Fruit fly (Drosophila melanogaster) whole organism, embryonic: Measurements from ENCODE around the gene dbf.

Experiments
- Bgb ChIP-seq: fragments of 200-800 bp; sonication (Bioruptor generic); IDR thresholded peaks from 2 replicates; pipeline ENCODE4 v1.3.6; 2022; ENCODE audit warnings: missing biosample characterization, missing genetic modification characterization; ENCODE audit not compliant: partially characterized antibody
- Blimp-1 ChIP-seq: fragments of 200-800 bp; sonication (Bioruptor generic); optimal IDR thresholded peaks from 3 replicates; lab custom pipeline; 2018; ENCODE audit warnings: missing biosample characterization, missing genetic modification characterization, mild to moderate bottlenecking, moderate library complexity, missing genetic modification reagents
- CG1024 ChIP-seq: fragments of 200-800 bp; sonication (Bioruptor generic); IDR thresholded peaks from 2 replicates; pipeline ENCODE4 v1.3.6; 2022; ENCODE audit warnings: missing biosample characterization, missing genetic modification characterization
- CG10462 ChIP-seq: fragments of 200-800 bp; sonication (Bioruptor generic); optimal IDR thresholded peaks from 2 replicates; lab custom pipeline; 2016; ENCODE audit warnings: missing biosample characterization, missing genetic modification characterization
- CG11504 ChIP-seq: fragments of 200-800 bp; sonication (Bioruptor generic); optimal IDR thresholded peaks from 3 replicates; lab custom pipeline; 2019; ENCODE audit warnings: missing biosample characterization, mild to moderate bottlenecking, missing genetic modification characterization, moderate library complexity
- CG1233 ChIP-seq: fragments of 200-800 bp; sonication (Bioruptor generic); optimal IDR thresholded peaks from 4 replicates; lab custom pipeline; 2018; ENCODE audit warnings: missing biosample characterization, mild to moderate bottlenecking, missing genetic modification characterization
- CG13287 ChIP-seq: fragments of 200-800 bp; sonication (Bioruptor generic); IDR thresholded peaks from 2 replicates; pipeline ENCODE4 v1.3.6; 2022; ENCODE audit warnings: missing biosample characterization, missing genetic modification characterization; ENCODE audit not compliant: partially characterized antibody
- CG14014 ChIP-seq: fragments of 200-800 bp; sonication (Bioruptor generic); IDR thresholded peaks from 2 replicates; pipeline ENCODE4 v1.3.6; 2022; ENCODE audit warnings: missing biosample characterization, missing genetic modification characterization
- CG14667 ChIP-seq: fragments of 200-800 bp; sonication (Bioruptor generic); IDR thresholded peaks from 2 replicates; pipeline ENCODE4 v1.3.6; 2022; ENCODE audit warnings: missing biosample characterization, missing genetic modification characterization
- CG15696 ChIP-seq: fragments of 200-800 bp; sonication (Bioruptor generic); optimal IDR thresholded peaks from 2 replicates; lab custom pipeline; 2019; ENCODE audit warnings: missing biosample characterization, mild to moderate bottlenecking, missing genetic modification characterization, moderate library complexity
- CG16863 ChIP-seq: fragments of 200-800 bp; sonication (Bioruptor generic); optimal IDR thresholded peaks from 3 replicates; lab custom pipeline; 2016; ENCODE audit warnings: missing biosample characterization, missing genetic modification characterization
- CG17186 ChIP-seq: fragments of 200-800 bp; sonication (Bioruptor generic); optimal IDR thresholded peaks from 3 replicates; lab custom pipeline; 2017; ENCODE audit warnings: missing biosample characterization, missing genetic modification reagents, missing genetic modification characterization
- CG18262 ChIP-seq: fragments of 200-800 bp; optimal IDR thresholded peaks from 3 replicates; lab custom pipeline; 2019; ENCODE audit warnings: missing biosample characterization, mild to moderate bottlenecking, missing genetic modification characterization, moderate library complexity
- CG2199 ChIP-seq: fragments of 200-800 bp; sonication (Bioruptor generic); IDR thresholded peaks from 3 replicates; pipeline ENCODE4 v1.3.6; 2022; ENCODE audit warnings: missing biosample characterization, missing genetic modification characterization
- CG2889 ChIP-seq: fragments of 200-800 bp; sonication (Bioruptor generic); IDR thresholded peaks from 3 replicates; pipeline ENCODE4 v1.3.6; 2022; ENCODE audit warnings: missing biosample characterization, missing genetic modification characterization
- CG32772 ChIP-seq: fragments of 200-800 bp; sonication (Bioruptor generic); IDR thresholded peaks from 2 replicates; pipeline ENCODE4 v1.3.6; 2022; ENCODE audit warnings: missing biosample characterization, missing genetic modification characterization
- CG4328 ChIP-seq: fragments of 200-800 bp; sonication (Bioruptor generic); optimal IDR thresholded peaks from 3 replicates; lab custom pipeline; 2017; ENCODE audit warnings: missing biosample characterization, missing genetic modification reagents, missing genetic modification characterization
- CG4854 ChIP-seq: fragments of 200-800 bp; sonication (Bioruptor generic); optimal IDR thresholded peaks from 2 replicates; lab custom pipeline; 2016; ENCODE audit warnings: missing biosample characterization, missing genetic modification characterization, inconsistent platforms
- CG7357 ChIP-seq: fragments of 200-800 bp; sonication (Bioruptor generic); IDR thresholded peaks from 3 replicates; pipeline ENCODE4 v1.3.6; 2022; ENCODE audit warnings: missing biosample characterization, missing genetic modification characterization
- CTCF ChIP-seq: fragments of 200-800 bp; sonication (Bioruptor generic); optimal IDR thresholded peaks from 2 replicates; lab custom pipeline; 2017; ENCODE audit warnings: missing biosample characterization, mild to moderate bottlenecking, missing genetic modification characterization, moderate library complexity
- Doc2 ChIP-seq: fragments of 200-800 bp; sonication (Bioruptor generic); IDR thresholded peaks from 2 replicates; pipeline ENCODE4 v1.3.6; 2022; ENCODE audit warnings: missing biosample characterization, missing genetic modification characterization
- Drgx ChIP-seq: fragments of 200-800 bp; sonication (Bioruptor generic); IDR thresholded peaks from 2 replicates; pipeline ENCODE4 v1.3.6; 2022; ENCODE audit warnings: missing biosample characterization, missing genetic modification characterization
- HHEX ChIP-seq: fragments of 200-800 bp; sonication (Bioruptor generic); optimal IDR thresholded peaks from 3 replicates; lab custom pipeline; 2017; ENCODE audit warnings: missing biosample characterization, mild to moderate bottlenecking, missing genetic modification characterization, missing genetic modification reagents
- Hmr ChIP-seq: fragments of 200-800 bp; sonication (Bioruptor generic); optimal IDR thresholded peaks from 3 replicates; lab custom pipeline; 2017; ENCODE audit warnings: mild to moderate bottlenecking, missing biosample characterization, missing genetic modification reagents, missing genetic modification characterization
- Myb ChIP-seq: fragments of 200-800 bp; sonication (Bioruptor generic); optimal IDR thresholded peaks from 2 replicates; lab custom pipeline; 2016; ENCODE audit warnings: missing biosample characterization, missing genetic modification characterization
- Ravus ChIP-seq: fragments of 200-800 bp; sonication (Bioruptor generic); IDR thresholded peaks from 2 replicates; pipeline ENCODE4 v1.3.6; 2022; ENCODE audit warnings: missing biosample characterization, missing genetic modification characterization
- Sin3A ChIP-seq: fragments of >200 bp; optimal IDR thresholded peaks from 2 replicates; lab custom pipeline; 2018
- Tbp ChIP-seq: fragments of >200 bp; optimal IDR thresholded peaks from 2 replicates; lab custom pipeline; 2018; ENCODE audit warnings: missing biosample characterization, missing genetic modification characterization
- amos ChIP-seq: fragments of 200-800 bp; sonication (Bioruptor generic); IDR thresholded peaks from 2 replicates; pipeline ENCODE4 v1.3.6; 2022; ENCODE audit warnings: missing biosample characterization, missing genetic modification characterization; ENCODE audit not compliant: partially characterized antibody
- bcd ChIP-seq: fragments of 200-800 bp; sonication (Bioruptor generic); optimal IDR thresholded peaks from 2 replicates; lab custom pipeline; 2017; ENCODE audit warnings: missing biosample characterization, mild to moderate bottlenecking, missing genetic modification characterization
- bsh ChIP-seq, 2 experiments: fragments of 200-800 bp; sonication (Bioruptor generic); optimal IDR thresholded peaks; 2 replicates each; lab custom pipeline; 2017 to 2018; ENCODE audit warnings: mild to moderate bottlenecking in 2 of 2, missing biosample characterization in 2 of 2, missing genetic modification characterization in 2 of 2, moderate library complexity in 1 of 2
- cato ChIP-seq: fragments of 200-800 bp; sonication (Bioruptor generic); optimal IDR thresholded peaks from 2 replicates; lab custom pipeline; 2016; ENCODE audit warnings: missing biosample characterization, missing genetic modification characterization, borderline replicate concordance
- danr ChIP-seq: fragments of 200-800 bp; sonication (Bioruptor generic); IDR thresholded peaks from 2 replicates; pipeline ENCODE4 v1.3.6; 2022; ENCODE audit warnings: missing biosample characterization, missing genetic modification characterization
- emc ChIP-seq: fragments of 200-800 bp; sonication (Bioruptor generic); optimal IDR thresholded peaks from 2 replicates; lab custom pipeline; 2016; ENCODE audit warnings: missing biosample characterization, missing genetic modification characterization
- eyg ChIP-seq: fragments of 200-800 bp; sonication (Bioruptor generic); optimal IDR thresholded peaks from 3 replicates; lab custom pipeline; 2016; ENCODE audit warnings: missing biosample characterization, missing genetic modification characterization
- gsb ChIP-seq: fragments of 200-800 bp; sonication (Bioruptor generic); IDR thresholded peaks from 2 replicates; pipeline ENCODE4 v1.3.6; 2022; ENCODE audit warnings: missing biosample characterization, missing genetic modification characterization
- nom ChIP-seq: fragments of 200-800 bp; sonication (Bioruptor generic); optimal IDR thresholded peaks from 2 replicates; lab custom pipeline; 2017; ENCODE audit warnings: missing biosample characterization, missing genetic modification characterization, mild to moderate bottlenecking, moderate library complexity, missing genetic modification reagents
- pfk ChIP-seq: fragments of 200-800 bp; sonication (Bioruptor generic); optimal IDR thresholded peaks from 2 replicates; lab custom pipeline; 2018; ENCODE audit warnings: missing biosample characterization, mild to moderate bottlenecking, missing genetic modification characterization, moderate library complexity
- pum ChIP-seq: fragments of 200-800 bp; sonication (Bioruptor generic); optimal IDR thresholded peaks from 2 replicates; lab custom pipeline; 2016; ENCODE audit warnings: missing biosample characterization, missing genetic modification characterization
- repo ChIP-seq: fragments of 200-800 bp; sonication (Bioruptor generic); optimal IDR thresholded peaks from 2 replicates; lab custom pipeline; 2016; ENCODE audit warnings: missing biosample characterization, missing genetic modification characterization
- ro ChIP-seq: fragments of 200-800 bp; sonication (Bioruptor generic); IDR thresholded peaks from 2 replicates; pipeline ENCODE4 v1.3.6; 2022; ENCODE audit warnings: missing biosample characterization, missing genetic modification characterization
- sens ChIP-seq: fragments of 200-800 bp; sonication (Bioruptor generic); peaks from one replicate; lab custom pipeline; 2016; ENCODE audit warnings: missing biosample characterization, missing genetic modification characterization
- sob ChIP-seq: fragments of 200-800 bp; sonication (Bioruptor generic); IDR thresholded peaks from 2 replicates; pipeline ENCODE4 v1.3.6; 2022; ENCODE audit warnings: missing biosample characterization, missing genetic modification characterization
- stwl ChIP-seq: fragments of 200-800 bp; sonication (Bioruptor generic); optimal IDR thresholded peaks from 3 replicates; lab custom pipeline; 2018; ENCODE audit warnings: missing biosample characterization, mild to moderate bottlenecking, missing genetic modification characterization, moderate library complexity
- ttk ChIP-seq: fragments of 200-800 bp; sonication (Bioruptor generic); IDR thresholded peaks from 2 replicates; pipeline ENCODE4 v2.1.2; 2022; ENCODE audit warnings: missing biosample characterization, missing genetic modification characterization
- tx ChIP-seq: fragments of 200-800 bp; sonication (Bioruptor generic); optimal IDR thresholded peaks from 2 replicates; lab custom pipeline; 2016; ENCODE audit warnings: missing biosample characterization, missing genetic modification characterization

The dbf gene

DNA sequence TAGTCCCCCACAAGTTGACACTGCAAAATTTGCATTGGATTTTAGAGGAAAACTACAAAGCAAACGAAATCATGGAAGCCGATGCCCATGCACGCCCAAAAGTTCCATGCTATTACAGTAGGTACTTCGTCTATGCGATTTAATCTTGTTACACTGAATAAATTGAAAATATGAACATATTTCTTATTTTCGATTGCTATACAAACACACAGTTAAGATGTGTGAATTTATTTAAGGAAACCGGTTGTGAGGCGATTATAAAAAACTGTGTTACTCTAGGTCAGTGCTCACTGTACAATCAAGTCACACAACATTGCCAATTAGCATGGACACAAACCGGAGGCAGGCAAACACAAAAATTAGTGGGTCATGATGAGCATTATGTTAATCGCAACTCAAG, 14.2 kb downstream of the dbf start (continued):
- TF ChIP-seq CG14667 (GFP tag; lab: Robert Waterston, UW) (peak; percentile 84), CG13287 (GFP tag; lab: Robert Waterston, UW) (no peak), CG15696 (tag; lab: Kevin White, UChicago) (no peak), CG7357 (GFP tag; lab: Robert Waterston, UW) (peak; percentile 76; the same call in 2 of the 3 replicates), Tbp (GFP tag; lab: Kevin White, UChicago) (no peak), CG1233 (peak; percentile 60), eyg (GFP tag; lab: Kevin White, UChicago) (peak; percentile 63)
- TF ChIP-seq, all 482 proteins: peak for 350

DNA sequence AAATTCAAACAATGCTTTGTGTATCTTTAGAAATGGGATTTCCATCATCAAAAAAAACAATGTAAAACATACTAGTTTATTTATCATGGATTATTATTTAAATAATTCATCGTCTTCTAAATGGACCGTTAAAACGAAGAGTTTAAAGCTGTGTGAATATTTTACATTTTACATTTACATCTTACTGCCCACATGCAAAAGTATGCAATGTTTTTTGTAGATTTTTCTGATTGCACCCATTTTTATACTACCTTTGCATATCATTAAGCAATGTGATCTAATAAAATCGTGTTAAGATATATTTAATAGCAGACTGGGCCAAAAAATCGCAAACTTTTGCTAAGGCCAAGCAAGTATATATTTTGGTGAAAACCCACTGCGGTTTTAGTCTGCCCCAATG, 20.1 kb downstream of the dbf start:
- no peak for TF ChIP-seq cato (GFP tag; lab: Kevin White, UChicago)
- peak; percentile 8 for TF ChIP-seq stwl
- TF ChIP-seq CG2199 (GFP tag; lab: Robert Waterston, UW) = 0 out of 3 replicates have a peak, but pooled peaks have one; percentile 60
- peak; percentile 23; the same call in 1 of the 2 replicates for TF ChIP-seq amos (GFP tag; lab: Robert Waterston, UW)
- TF ChIP-seq Drgx (GFP tag; lab: Robert Waterston, UW) = no peak
- TF ChIP-seq CG1024 (GFP tag; lab: Robert Waterston, UW) = no peak
- peak; percentile 49 for TF ChIP-seq CTCF
- TF ChIP-seq Myb (GFP tag; lab: Kevin White, UChicago) = peak; percentile 80
- TF ChIP-seq bcd (GFP tag; lab: Kevin White, UChicago) = no peak
- no peak for TF ChIP-seq CG17186 (GFP tag; lab: Kevin White, UChicago)
- peak; percentile 44 for TF ChIP-seq CG11504 (tag; lab: Kevin White, UChicago)
- TF ChIP-seq sens = peak; percentile 12

DNA sequence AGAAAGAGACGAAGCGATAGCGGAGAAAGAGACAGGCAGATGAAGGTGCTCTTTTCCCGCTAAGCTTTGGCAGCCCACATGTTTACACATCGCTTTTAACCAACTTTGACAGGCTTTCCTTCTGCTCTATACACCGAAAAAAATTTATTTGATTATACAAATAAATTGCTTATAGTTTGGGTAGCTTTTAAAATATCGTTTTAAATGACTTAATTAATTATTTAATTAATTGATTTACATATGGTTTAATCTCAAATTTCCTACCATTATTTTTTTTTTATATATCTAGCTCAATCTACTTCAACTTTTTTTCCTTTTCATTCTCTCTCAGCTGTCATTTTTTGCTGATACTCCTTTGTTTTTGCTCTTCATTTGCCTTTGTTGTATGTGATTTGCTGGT, 21.6 kb downstream of the dbf start:
- no peak for TF ChIP-seq Bgb (GFP tag; lab: Robert Waterston, UW)
- peak; percentile 17 for TF ChIP-seq nom (GFP tag; lab: Kevin White, UChicago)

DNA sequence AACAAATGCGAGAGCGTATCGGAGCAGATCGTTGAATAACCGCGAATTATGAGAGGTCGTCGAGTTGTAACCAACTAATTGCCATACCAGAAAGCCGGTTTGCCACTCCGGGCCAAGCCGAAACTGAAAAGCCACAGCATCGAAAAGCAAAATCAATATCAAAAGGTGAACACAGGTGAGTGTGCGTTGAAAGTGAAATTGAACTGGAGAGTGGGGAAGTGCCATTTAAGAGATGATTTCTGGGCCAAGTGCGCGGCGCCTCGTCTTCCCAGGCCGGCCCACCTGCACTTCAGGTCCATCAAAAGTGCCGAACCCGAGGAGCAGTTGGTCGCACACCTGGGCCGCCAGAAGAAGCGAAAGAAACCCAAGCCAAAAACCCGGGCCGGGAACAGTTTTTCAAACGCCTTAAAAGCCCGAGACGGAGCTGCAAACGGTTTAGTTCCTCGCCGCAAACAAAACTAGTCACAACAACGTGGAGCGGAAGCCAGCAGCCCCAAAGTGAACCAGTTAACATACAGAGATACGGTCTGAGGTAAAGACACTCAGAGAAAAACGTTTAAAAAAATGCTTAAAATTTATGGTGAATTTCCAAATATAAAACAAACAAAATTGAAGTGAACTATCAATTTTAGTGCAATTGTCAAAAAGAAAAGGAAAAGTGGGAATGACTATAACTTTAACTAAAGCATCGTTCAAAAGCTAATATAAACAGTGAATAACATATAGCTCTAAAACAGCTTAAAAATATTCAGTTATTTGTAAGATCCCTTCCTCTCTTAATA, 25.7 kb downstream of the dbf start, which contains the start of gene CG17104:
Gene CG17104, plus strand, starts transcription at position 266 of the 782 bp plus-strand sequence.
- TF ChIP-seq Blimp-1 (GFP tag; lab: Kevin White, UChicago) = peak; percentile 64
- TF ChIP-seq emc (GFP tag; lab: Kevin White, UChicago) = no peak
- TF ChIP-seq tx (GFP tag; lab: Kevin White, UChicago) = peak; percentile 29
- TF ChIP-seq ttk (GFP tag; lab: Robert Waterston, UW) = no peak
- no peak for TF ChIP-seq gsb (GFP tag; lab: Robert Waterston, UW)
- TF ChIP-seq pfk = no peak
- no peak for TF ChIP-seq CG10462 (GFP tag; lab: Kevin White, UChicago)
- TF ChIP-seq CG14014 = 0 out of 2 replicates have a peak, but pooled peaks have one; percentile 8
- no peak for TF ChIP-seq sob (GFP tag; lab: Robert Waterston, UW)
- TF ChIP-seq CG32772 (GFP tag; lab: Robert Waterston, UW) = no peak
- no peak for TF ChIP-seq Doc2
- TF ChIP-seq danr = no peak
- TF ChIP-seq Sin3A (lab: Kevin White, UChicago) = no peak
- no peak for TF ChIP-seq CG18262 (tag; lab: Kevin White, UChicago)
- peak; percentile 31 for TF ChIP-seq Hmr
- TF ChIP-seq HHEX (GFP tag; lab: Kevin White, UChicago) = no peak
- no peak for TF ChIP-seq Ravus (GFP tag; lab: Robert Waterston, UW)
- TF ChIP-seq ro (GFP tag; lab: Robert Waterston, UW) = no peak
- TF ChIP-seq CG4328 (GFP tag; lab: Kevin White, UChicago) = no peak
- no peak for TF ChIP-seq pum (GFP tag; lab: Kevin White, UChicago)
- no peak for TF ChIP-seq CG1024 (GFP tag; lab: Robert Waterston, UW)
- TF ChIP-seq CG2199 (GFP tag; lab: Robert Waterston, UW) = no peak
- TF ChIP-seq CG2889 (GFP tag; lab: Robert Waterston, UW) = no peak
- no peak for TF ChIP-seq repo (GFP tag; lab: Kevin White, UChicago)
- no peak for TF ChIP-seq bsh (GFP tag; optimal IDR thresholded peaks at IDR 0.05; lab: Kevin White, UChicago)
- no peak for TF ChIP-seq CG4854 (GFP tag; lab: Kevin White, UChicago)
- no peak for TF ChIP-seq CG16863 (GFP tag; lab: Kevin White, UChicago)
